Fruit fly (Drosophila melanogaster) whole organism, embryonic: ENCODE results near the gene jv.

Experiments used
- CG11696 ChIP-seq: fragments of 200-800 bp; sonication (Bioruptor generic); IDR thresholded peaks from 2 replicates; pipeline ENCODE4 v1.3.6; 2022; ENCODE audit warnings: missing biosample characterization, missing genetic modification characterization
- CG12769 ChIP-seq: fragments of 200-800 bp; sonication (Bioruptor generic); optimal IDR thresholded peaks from 2 replicates; lab custom pipeline; 2019; ENCODE audit warnings: missing biosample characterization, mild to moderate bottlenecking, missing genetic modification characterization, moderate library complexity
- CG17186 ChIP-seq: fragments of 200-800 bp; sonication (Bioruptor generic); optimal IDR thresholded peaks from 3 replicates; lab custom pipeline; 2017; ENCODE audit warnings: missing biosample characterization, missing genetic modification reagents, missing genetic modification characterization
- CG17385 ChIP-seq: fragments of 200-800 bp; sonication (Bioruptor generic); optimal IDR thresholded peaks from 3 replicates; lab custom pipeline; 2018; ENCODE audit warnings: missing biosample characterization, mild to moderate bottlenecking, missing genetic modification characterization
- CG18599 ChIP-seq: fragments of 200-800 bp; sonication (Bioruptor generic); optimal IDR thresholded peaks from 3 replicates; lab custom pipeline; 2017; ENCODE audit warnings: missing biosample characterization, missing genetic modification characterization, mild to moderate bottlenecking, moderate library complexity, missing genetic modification reagents
- CG2129 ChIP-seq: fragments of 200-800 bp; sonication (Bioruptor generic); IDR thresholded peaks from 2 replicates; pipeline ENCODE4 v1.3.6; 2022; ENCODE audit warnings: missing biosample characterization, missing genetic modification characterization; ENCODE audit not compliant: partially characterized antibody
- CG2889 ChIP-seq: fragments of 200-800 bp; sonication (Bioruptor generic); IDR thresholded peaks from 3 replicates; pipeline ENCODE4 v1.3.6; 2022; ENCODE audit warnings: missing biosample characterization, missing genetic modification characterization
- CG30403 ChIP-seq: fragments of 200-800 bp; sonication (Bioruptor generic); optimal IDR thresholded peaks from 3 replicates; lab custom pipeline; 2016; ENCODE audit warnings: missing biosample characterization, missing genetic modification characterization
- CG4360 ChIP-seq: fragments of 200-800 bp; sonication (Bioruptor generic); IDR thresholded peaks from 2 replicates; pipeline ENCODE4 v1.3.6; 2022; ENCODE audit warnings: missing biosample characterization, missing genetic modification characterization
- CG4730 ChIP-seq: fragments of 200-800 bp; sonication (Bioruptor generic); IDR thresholded peaks from 2 replicates; pipeline ENCODE4 v1.3.6; 2022; ENCODE audit warnings: missing biosample characterization, missing genetic modification characterization
- CG6654 ChIP-seq: fragments of 200-800 bp; sonication (Bioruptor generic); optimal IDR thresholded peaks from 2 replicates; lab custom pipeline; 2017; ENCODE audit warnings: missing biosample characterization, mild to moderate bottlenecking, missing genetic modification characterization
- CG7357 ChIP-seq: fragments of 200-800 bp; sonication (Bioruptor generic); IDR thresholded peaks from 3 replicates; pipeline ENCODE4 v1.3.6; 2022; ENCODE audit warnings: missing biosample characterization, missing genetic modification characterization
- CG9437 ChIP-seq: fragments of 200-800 bp; sonication (Bioruptor generic); optimal IDR thresholded peaks from 2 replicates; lab custom pipeline; 2018; ENCODE audit warnings: missing biosample characterization, mild to moderate bottlenecking, missing genetic modification characterization
- Dad ChIP-seq: fragments of 200-800 bp; sonication (Bioruptor generic); optimal IDR thresholded peaks from 3 replicates; lab custom pipeline; 2016; ENCODE audit warnings: missing biosample characterization, missing genetic modification characterization
- E2f1 ChIP-seq: fragments of 200-800 bp; sonication (Bioruptor generic); IDR thresholded peaks from 2 replicates; pipeline ENCODE4 v1.3.6; 2022; ENCODE audit warnings: missing biosample characterization, missing genetic modification characterization
- Fer1 ChIP-seq: fragments of 200-800 bp; sonication (Bioruptor generic); optimal IDR thresholded peaks from 2 replicates; lab custom pipeline; 2017; ENCODE audit warnings: missing biosample characterization, mild to moderate bottlenecking, missing genetic modification characterization
- Hey ChIP-seq: fragments of 200-800 bp; sonication (Bioruptor generic); optimal IDR thresholded peaks from 3 replicates; lab custom pipeline; 2018; ENCODE audit warnings: missing biosample characterization, mild to moderate bottlenecking, missing genetic modification characterization
- Hr78 ChIP-seq, 2 experiments: fragments of 200-800 bp in 1 of 2; fragments of >200 bp in 1 of 2; sonication (Bioruptor generic) in 1 of 2; optimal IDR thresholded peaks; 2 replicates each; lab custom pipeline; 2017 to 2019; ENCODE audit warnings: missing biosample characterization in 2 of 2, missing genetic modification characterization in 2 of 2, mild to moderate bottlenecking in 1 of 2, moderate library complexity in 1 of 2
- MESR4 ChIP-seq: fragments of 200-800 bp; sonication (Bioruptor generic); optimal IDR thresholded peaks from 2 replicates; lab custom pipeline; 2018; ENCODE audit warnings: missing biosample characterization, mild to moderate bottlenecking, missing genetic modification characterization, moderate library complexity
- Max ChIP-seq: fragments of 200-800 bp; sonication (Bioruptor generic); optimal IDR thresholded peaks from 2 replicates; lab custom pipeline; 2016; ENCODE audit warnings: missing biosample characterization, mild to moderate bottlenecking, missing genetic modification characterization
- Meics ChIP-seq: fragments of 200-800 bp; sonication (Bioruptor generic); optimal IDR thresholded peaks from 2 replicates; lab custom pipeline; 2017; ENCODE audit warnings: missing biosample characterization, mild to moderate bottlenecking, missing genetic modification characterization
- Nf-YA ChIP-seq: fragments of 200-800 bp; sonication (Bioruptor generic); IDR thresholded peaks from 2 replicates; pipeline ENCODE4 v1.3.6; 2022; ENCODE audit warnings: missing biosample characterization, missing genetic modification characterization
- Optix ChIP-seq: fragments of 200-800 bp; sonication (Bioruptor generic); IDR thresholded peaks from 3 replicates; pipeline ENCODE4 v1.3.6; 2022; ENCODE audit warnings: missing biosample characterization, missing genetic modification characterization
- Pdp1 ChIP-seq, 2 experiments: fragments of 200-800 bp; sonication (Bioruptor generic); optimal IDR thresholded peaks; 3 replicates each; lab custom pipeline; 2016; ENCODE audit warnings: missing biosample characterization in 2 of 2, missing genetic modification characterization in 2 of 2, mild to moderate bottlenecking in 1 of 2, moderate library complexity in 1 of 2
- Vsx1 ChIP-seq: fragments of 200-800 bp; sonication (Bioruptor generic); optimal IDR thresholded peaks from 2 replicates; lab custom pipeline; 2017; ENCODE audit warnings: missing biosample characterization, mild to moderate bottlenecking, missing genetic modification characterization, missing genetic modification reagents
- ara ChIP-seq: fragments of 200-800 bp; sonication (Bioruptor generic); IDR thresholded peaks from 2 replicates; pipeline ENCODE4 v1.3.6; 2022; ENCODE audit warnings: missing biosample characterization, missing genetic modification characterization
- ato ChIP-seq: fragments of 200-800 bp; sonication (Bioruptor generic); IDR thresholded peaks from 2 replicates; pipeline ENCODE4 v1.3.6; 2022; ENCODE audit warnings: missing biosample characterization, missing genetic modification characterization; ENCODE audit not compliant: partially characterized antibody
- btn ChIP-seq: fragments of 200-800 bp; sonication (Bioruptor generic); optimal IDR thresholded peaks from 2 replicates; lab custom pipeline; 2016; ENCODE audit warnings: missing biosample characterization, missing genetic modification characterization
- crp ChIP-seq, 2 experiments: fragments of 200-800 bp; sonication (Bioruptor generic); optimal IDR thresholded peaks; 2 replicates in 1 of 2; 3 replicates in 1 of 2; lab custom pipeline; 2017; ENCODE audit warnings: missing biosample characterization in 2 of 2, missing genetic modification characterization in 2 of 2, mild to moderate bottlenecking in 1 of 2, moderate library complexity in 1 of 2
- exex ChIP-seq: fragments of 200-800 bp; sonication (Bioruptor generic); optimal IDR thresholded peaks from 4 replicates; lab custom pipeline; 2018; ENCODE audit warnings: missing biosample characterization, mild to moderate bottlenecking, missing genetic modification characterization, moderate library complexity
- fd64A ChIP-seq: fragments of 200-800 bp; sonication (Bioruptor generic); optimal IDR thresholded peaks from 3 replicates; lab custom pipeline; 2018; ENCODE audit warnings: missing biosample characterization, mild to moderate bottlenecking, missing genetic modification characterization
- gfzf ChIP-seq: fragments of 200-800 bp; sonication (Bioruptor generic); optimal IDR thresholded peaks from 2 replicates; lab custom pipeline; 2016; ENCODE audit warnings: missing biosample characterization, mild to moderate bottlenecking, missing genetic modification characterization, moderate library complexity
- gro ChIP-seq: fragments of 200-800 bp; sonication (Bioruptor generic); optimal IDR thresholded peaks from 2 replicates; lab custom pipeline; 2016; ENCODE audit warnings: missing biosample characterization, missing genetic modification characterization
- gsb ChIP-seq: fragments of 200-800 bp; sonication (Bioruptor generic); IDR thresholded peaks from 2 replicates; pipeline ENCODE4 v1.3.6; 2022; ENCODE audit warnings: missing biosample characterization, missing genetic modification characterization
- hb ChIP-seq: fragments of 200-800 bp; sonication (Bioruptor generic); IDR thresholded peaks from 3 replicates; pipeline ENCODE4 v1.3.6; 2022; ENCODE audit warnings: missing biosample characterization, missing genetic modification characterization; ENCODE audit not compliant: partially characterized antibody
- jing ChIP-seq: fragments of 200-800 bp; sonication (Bioruptor generic); optimal IDR thresholded peaks from 2 replicates; lab custom pipeline; 2018; ENCODE audit warnings: missing biosample characterization, mild to moderate bottlenecking, missing genetic modification characterization
- lab ChIP-seq: fragments of 200-800 bp; sonication (Bioruptor generic); optimal IDR thresholded peaks from 3 replicates; lab custom pipeline; 2017; ENCODE audit warnings: missing biosample characterization, missing genetic modification characterization, mild to moderate bottlenecking, moderate library complexity, missing genetic modification reagents
- lola ChIP-seq, 3 experiments: fragments of >200 bp in 2 of 3; fragments of 200-800 bp in 1 of 3; sonication (Bioruptor generic) in 1 of 3; optimal IDR thresholded peaks; 2 replicates each; lab custom pipeline; 2017 to 2019; ENCODE audit warnings: missing biosample characterization in 3 of 3, missing genetic modification characterization in 3 of 3, mild to moderate bottlenecking in 1 of 3, moderate library complexity in 1 of 3
- mam ChIP-seq: fragments of 200-800 bp; sonication (Bioruptor generic); optimal IDR thresholded peaks from 3 replicates; lab custom pipeline; 2016; ENCODE audit warnings: missing biosample characterization, missing genetic modification characterization
- nmo ChIP-seq: fragments of 200-800 bp; sonication (Bioruptor generic); optimal IDR thresholded peaks from 2 replicates; lab custom pipeline; 2018; ENCODE audit warnings: missing biosample characterization, mild to moderate bottlenecking, missing genetic modification characterization, moderate library complexity
- pita ChIP-seq: fragments of 200-800 bp; sonication (Bioruptor generic); optimal IDR thresholded peaks from 2 replicates; lab custom pipeline; 2017; ENCODE audit warnings: missing biosample characterization, mild to moderate bottlenecking, missing genetic modification characterization
- pum ChIP-seq: fragments of 200-800 bp; sonication (Bioruptor generic); optimal IDR thresholded peaks from 2 replicates; lab custom pipeline; 2016; ENCODE audit warnings: missing biosample characterization, missing genetic modification characterization
- pzg ChIP-seq: fragments of 200-800 bp; sonication (Bioruptor generic); optimal IDR thresholded peaks from 3 replicates; lab custom pipeline; 2018; ENCODE audit warnings: missing biosample characterization, mild to moderate bottlenecking, missing genetic modification characterization, moderate library complexity
- sd ChIP-seq: fragments of 200-800 bp; sonication (Bioruptor generic); optimal IDR thresholded peaks from 3 replicates; lab custom pipeline; 2018; ENCODE audit warnings: missing biosample characterization, mild to moderate bottlenecking, missing genetic modification characterization, moderate library complexity
- so ChIP-seq: fragments of 200-800 bp; sonication (Bioruptor generic); IDR thresholded peaks from 3 replicates; pipeline ENCODE4 v1.3.6; 2022; ENCODE audit warnings: missing biosample characterization, missing genetic modification characterization
- sug ChIP-seq: fragments of 200-800 bp; optimal IDR thresholded peaks from 2 replicates; lab custom pipeline; 2019; ENCODE audit warnings: missing biosample characterization, mild to moderate bottlenecking, missing genetic modification characterization, moderate library complexity
- tll ChIP-seq, 2 experiments: fragments of 200-800 bp in 1 of 2; fragments of >200 bp in 1 of 2; sonication (Bioruptor generic) in 1 of 2; optimal IDR thresholded peaks; 2 replicates each; lab custom pipeline; 2017 to 2019; ENCODE audit warnings: missing biosample characterization in 2 of 2, missing genetic modification characterization in 2 of 2, mild to moderate bottlenecking in 1 of 2, moderate library complexity in 1 of 2
- zen2 ChIP-seq: fragments of 200-800 bp; sonication (Bioruptor generic); IDR thresholded peaks from 3 replicates; pipeline ENCODE4 v1.3.6; 2022; ENCODE audit warnings: missing biosample characterization, missing genetic modification characterization; ENCODE audit not compliant: partially characterized antibody

The jv gene

DNA sequence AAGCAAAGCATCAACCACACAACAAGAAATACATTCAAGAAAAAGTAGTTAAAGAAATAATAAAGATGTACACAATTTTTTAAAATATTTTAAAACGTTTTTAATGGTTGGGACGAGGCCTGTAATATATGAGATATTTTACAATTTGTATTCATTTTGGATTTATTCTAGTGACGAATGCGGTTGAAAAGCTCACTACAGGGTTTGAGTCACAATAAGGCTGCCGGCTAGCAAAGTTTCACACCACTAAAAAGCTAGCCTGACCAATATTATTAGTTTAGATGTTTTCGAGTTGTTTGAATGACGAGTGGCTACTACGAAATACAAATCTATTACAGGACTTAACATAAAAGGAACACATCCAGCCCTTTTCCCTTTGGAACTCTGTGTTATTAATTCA, 29.8 kb upstream of the jv start (continued):
- peak; percentile 99 for TF ChIP-seq Meics (GFP tag; lab: Kevin White, UChicago)
- peak; percentile 24 for TF ChIP-seq pita (GFP tag; lab: Kevin White, UChicago)
- no peak for TF ChIP-seq btn (GFP tag; lab: Kevin White, UChicago)
- no peak for TF ChIP-seq CG2129 (GFP tag; lab: Robert Waterston, UW)
- no peak for TF ChIP-seq gfzf (GFP tag; lab: Kevin White, UChicago)
- TF ChIP-seq CG6654 (GFP tag; lab: Kevin White, UChicago), result no peak
- TF ChIP-seq Optix, result no peak
- TF ChIP-seq CG7357 (GFP tag; lab: Robert Waterston, UW), result no peak
- no peak for TF ChIP-seq zen2 (GFP tag; lab: Robert Waterston, UW)
- TF ChIP-seq Nf-YA (GFP tag; lab: Robert Waterston, UW), result no peak
- TF ChIP-seq ara (GFP tag; lab: Robert Waterston, UW), result no peak
- no peak for TF ChIP-seq Dad
- TF ChIP-seq CG30403 (GFP tag; lab: Kevin White, UChicago), result no peak
- TF ChIP-seq Max (GFP tag; lab: Kevin White, UChicago), result no peak
- TF ChIP-seq E2f1, result no peak
- no peak for TF ChIP-seq CG17186
- TF ChIP-seq, all 482 proteins: peak for 9

DNA sequence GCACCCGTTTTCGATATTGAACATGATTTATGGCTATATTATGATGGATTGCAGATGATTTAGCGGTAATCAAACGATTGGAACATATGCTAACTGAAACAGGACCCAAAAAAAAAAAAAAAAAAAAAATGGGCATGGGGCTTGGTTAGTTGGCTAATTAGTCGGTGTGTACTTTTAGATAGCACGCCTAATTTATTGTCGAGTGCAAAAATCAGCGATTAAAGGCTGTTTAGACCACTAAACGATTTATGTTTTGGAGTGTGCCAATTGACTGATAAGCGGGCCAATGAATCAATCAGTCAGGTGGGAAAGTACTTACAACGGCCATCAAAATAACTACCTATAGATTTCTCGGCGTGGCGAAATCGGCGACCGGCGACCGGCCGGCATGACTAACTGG, 25.9 kb upstream of the jv start:
- TF ChIP-seq so (GFP tag; lab: Robert Waterston, UW) (no peak), sug (peak; percentile 46), Vsx1 (GFP tag; lab: Kevin White, UChicago) (peak; percentile 59), CG4730 (GFP tag; lab: Robert Waterston, UW) (no peak), CG4360 (GFP tag; lab: Robert Waterston, UW) (no peak), pzg (GFP tag; lab: Kevin White, UChicago) (no peak), CG18599 (peak; percentile 15), sd (no peak), exex (tag; lab: Kevin White, UChicago) (peak; percentile 96), Hey (tag; lab: Kevin White, UChicago) (peak; percentile 22), CG2889 (GFP tag; lab: Robert Waterston, UW) (no peak), mam (GFP tag; lab: Kevin White, UChicago) (no peak), tll (GFP tag; optimal IDR thresholded peaks at IDR 0.05; lab: Kevin White, UChicago) (no peak), lab (peak; percentile 67), gro (GFP tag; lab: Kevin White, UChicago) (peak; percentile 53)

DNA sequence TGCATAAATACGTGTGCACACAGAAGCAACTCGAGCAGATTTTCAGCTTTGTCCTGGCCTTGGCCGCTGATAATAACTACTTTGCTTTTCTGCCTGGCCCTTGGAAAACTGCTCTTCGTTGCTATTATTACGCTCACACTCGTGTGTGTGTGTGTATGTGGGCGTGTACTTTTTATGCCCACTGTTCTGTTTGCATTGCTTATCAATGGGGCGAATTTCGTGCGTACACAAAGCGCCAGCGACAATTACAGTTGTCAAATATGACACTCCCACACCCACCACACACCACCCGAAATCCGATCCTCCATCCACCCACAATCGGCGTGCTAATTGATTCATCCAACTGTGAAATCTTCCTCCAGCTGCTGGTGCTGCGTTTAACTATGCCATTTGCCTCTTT, 23.4 kb upstream of the jv start:
- TF ChIP-seq lola (GFP tag; optimal IDR thresholded peaks at IDR 0.05; lab: Kevin White, UChicago), result no peak
- peak; percentile 9 for TF ChIP-seq CG17385 (GFP tag; lab: Kevin White, UChicago)
- peak; percentile 69 for TF ChIP-seq lab
- TF ChIP-seq CG11696, result no peak
- no peak for TF ChIP-seq jing (GFP tag; lab: Kevin White, UChicago)
- TF ChIP-seq crp (GFP tag; optimal IDR thresholded peaks at IDR 0.05; lab: Kevin White, UChicago), result no peak
- TF ChIP-seq gsb (GFP tag; lab: Robert Waterston, UW), result no peak
- TF ChIP-seq hb (GFP tag; lab: Robert Waterston, UW), result no peak
- TF ChIP-seq ato (GFP tag; lab: Robert Waterston, UW), result no peak
- TF ChIP-seq Pdp1 (GFP tag; optimal IDR thresholded peaks at IDR 0.05; lab: Kevin White, UChicago), result no peak
- TF ChIP-seq fd64A (GFP tag; lab: Kevin White, UChicago), result no peak
- no peak for TF ChIP-seq MESR4
- TF ChIP-seq pum (GFP tag; lab: Kevin White, UChicago), result no peak
- TF ChIP-seq CG12769 (tag; lab: Kevin White, UChicago), result peak; percentile 18
- TF ChIP-seq Hr78 (GFP tag; optimal IDR thresholded peaks at IDR 0.05; lab: Kevin White, UChicago), result no peak
- TF ChIP-seq nmo, result no peak
- no peak for TF ChIP-seq CG9437 (GFP tag; lab: Kevin White, UChicago)
- peak; percentile 12 for TF ChIP-seq Fer1 (GFP tag; lab: Kevin White, UChicago)
